Fruit fly (Drosophila melanogaster) whole organism, embryonic: ENCODE results near the gene CG17778.

ENCODE experiments used
- CG11093 ChIP-seq: fragments of 200-800 bp; sonication (Bioruptor generic); IDR thresholded peaks from 3 replicates; pipeline ENCODE4 v1.3.6; 2022; ENCODE audit warnings: missing biosample characterization, missing genetic modification characterization
- CG11398 ChIP-seq: fragments of 200-800 bp; sonication (Bioruptor generic); optimal IDR thresholded peaks from 2 replicates; lab custom pipeline; 2016; ENCODE audit warnings: missing biosample characterization, missing genetic modification characterization
- CG11560 ChIP-seq: fragments of 200-800 bp; sonication (Bioruptor generic); IDR thresholded peaks from 3 replicates; pipeline ENCODE4 v1.3.6; 2022; ENCODE audit warnings: missing biosample characterization, missing genetic modification characterization
- CG15011 ChIP-seq: fragments of 200-800 bp; sonication (Bioruptor generic); optimal IDR thresholded peaks from 3 replicates; lab custom pipeline; 2018; ENCODE audit warnings: missing biosample characterization, mild to moderate bottlenecking, missing genetic modification characterization
- CG15601 ChIP-seq: fragments of 200-800 bp; sonication (Bioruptor generic); optimal IDR thresholded peaks from 3 replicates; lab custom pipeline; 2019; ENCODE audit warnings: missing biosample characterization, mild to moderate bottlenecking, missing genetic modification characterization, moderate library complexity
- CG17361 ChIP-seq: fragments of 200-800 bp; sonication (Bioruptor generic); IDR thresholded peaks from 3 replicates; pipeline ENCODE4 v1.3.6; 2022; ENCODE audit warnings: missing biosample characterization, missing genetic modification characterization
- CG17829 ChIP-seq: fragments of 200-800 bp; optimal IDR thresholded peaks from 2 replicates; lab custom pipeline; 2019; ENCODE audit warnings: missing biosample characterization, mild to moderate bottlenecking, missing genetic modification characterization, moderate library complexity
- CG31388 ChIP-seq: fragments of 200-800 bp; sonication (Bioruptor generic); optimal IDR thresholded peaks from 2 replicates; lab custom pipeline; 2016; ENCODE audit warnings: missing biosample characterization, missing genetic modification characterization
- CG31441 ChIP-seq: fragments of 200-800 bp; sonication (Bioruptor generic); IDR thresholded peaks from 2 replicates; pipeline ENCODE4 v1.3.6; 2022; ENCODE audit warnings: missing biosample characterization, missing genetic modification characterization
- CG43689 ChIP-seq: fragments of 200-800 bp; sonication (Bioruptor generic); IDR thresholded peaks from 2 replicates; pipeline ENCODE4 v1.3.6; 2022; ENCODE audit warnings: missing biosample characterization, missing genetic modification characterization
- CG4617 ChIP-seq: fragments of 200-800 bp; sonication (Bioruptor generic); optimal IDR thresholded peaks from 3 replicates; lab custom pipeline; 2016; ENCODE audit warnings: missing biosample characterization, missing genetic modification characterization, borderline replicate concordance
- CG4730 ChIP-seq: fragments of 200-800 bp; sonication (Bioruptor generic); IDR thresholded peaks from 2 replicates; pipeline ENCODE4 v1.3.6; 2022; ENCODE audit warnings: missing biosample characterization, missing genetic modification characterization
- CG5180 ChIP-seq: fragments of 200-800 bp; sonication (Bioruptor generic); optimal IDR thresholded peaks from 3 replicates; lab custom pipeline; 2017; ENCODE audit warnings: missing biosample characterization, missing genetic modification characterization, mild to moderate bottlenecking, moderate library complexity, missing genetic modification reagents
- CG7963 ChIP-seq: fragments of 200-800 bp; sonication (Bioruptor generic); IDR thresholded peaks from 3 replicates; pipeline ENCODE4 v1.3.6; 2022; ENCODE audit warnings: missing biosample characterization, missing genetic modification characterization; ENCODE audit not compliant: partially characterized antibody
- CG8388 ChIP-seq: fragments of 200-800 bp; sonication (Bioruptor generic); optimal IDR thresholded peaks from 2 replicates; lab custom pipeline; 2019; ENCODE audit warnings: missing biosample characterization, mild to moderate bottlenecking, missing genetic modification characterization, moderate library complexity
- CG9727 ChIP-seq: fragments of 200-800 bp; sonication (Bioruptor generic); optimal IDR thresholded peaks from 3 replicates; lab custom pipeline; 2017; ENCODE audit warnings: missing biosample characterization, mild to moderate bottlenecking, missing genetic modification characterization
- Chrac-16 ChIP-seq: fragments of 200-800 bp; sonication (Bioruptor generic); optimal IDR thresholded peaks from 3 replicates; lab custom pipeline; 2016; ENCODE audit warnings: missing biosample characterization, missing genetic modification characterization
- Dip2 ChIP-seq: fragments of 200-800 bp; sonication (Bioruptor generic); IDR thresholded peaks from 2 replicates; pipeline ENCODE4 v1.3.6; 2022; ENCODE audit warnings: missing biosample characterization, missing genetic modification characterization
- Dll ChIP-seq: fragments of 200-800 bp; sonication (Bioruptor generic); IDR thresholded peaks from 4 replicates; pipeline ENCODE4 v1.3.6; 2022; ENCODE audit warnings: missing biosample characterization, missing genetic modification characterization; ENCODE audit not compliant: partially characterized antibody
- Doc3 ChIP-seq: fragments of 200-800 bp; sonication (Bioruptor generic); IDR thresholded peaks from 3 replicates; pipeline ENCODE4 v1.3.6; 2022; ENCODE audit warnings: missing biosample characterization, missing genetic modification characterization; ENCODE audit not compliant: partially characterized antibody
- Dref ChIP-seq: fragments of 200-800 bp; sonication (Bioruptor generic); IDR thresholded peaks from 2 replicates; pipeline ENCODE4 v1.3.6; 2022; ENCODE audit warnings: missing biosample characterization, missing genetic modification characterization
- Hey ChIP-seq: fragments of 200-800 bp; sonication (Bioruptor generic); optimal IDR thresholded peaks from 3 replicates; lab custom pipeline; 2018; ENCODE audit warnings: missing biosample characterization, mild to moderate bottlenecking, missing genetic modification characterization
- Hr51 ChIP-seq, 2 experiments: fragments of 200-800 bp; sonication (Bioruptor generic); optimal IDR thresholded peaks; 2 replicates in 1 of 2; 3 replicates in 1 of 2; lab custom pipeline; 2016 to 2018; ENCODE audit warnings: missing biosample characterization in 2 of 2, missing genetic modification characterization in 2 of 2, mild to moderate bottlenecking in 1 of 2, moderate library complexity in 1 of 2
- Hsf ChIP-seq: fragments of 200-800 bp; sonication (Bioruptor generic); optimal IDR thresholded peaks from 3 replicates; lab custom pipeline; 2016; ENCODE audit warnings: missing biosample characterization, missing genetic modification characterization
- Max ChIP-seq: fragments of 200-800 bp; sonication (Bioruptor generic); optimal IDR thresholded peaks from 2 replicates; lab custom pipeline; 2016; ENCODE audit warnings: missing biosample characterization, mild to moderate bottlenecking, missing genetic modification characterization
- Neu2 ChIP-seq: fragments of 200-800 bp; sonication (Bioruptor generic); optimal IDR thresholded peaks from 3 replicates; lab custom pipeline; 2016; ENCODE audit warnings: missing biosample characterization, missing genetic modification characterization, borderline replicate concordance
- Opbp ChIP-seq: fragments of 200-800 bp; sonication (Bioruptor generic); IDR thresholded peaks from 3 replicates; pipeline ENCODE4 v1.3.6; 2022; ENCODE audit warnings: missing biosample characterization, missing genetic modification characterization; ENCODE audit not compliant: partially characterized antibody
- Spps ChIP-seq: fragments of 200-800 bp; sonication (Bioruptor generic); optimal IDR thresholded peaks from 2 replicates; lab custom pipeline; 2018; ENCODE audit warnings: missing biosample characterization, mild to moderate bottlenecking, missing genetic modification characterization
- Xbp1 ChIP-seq: fragments of 200-800 bp; sonication (Bioruptor generic); optimal IDR thresholded peaks from 3 replicates; lab custom pipeline; 2016; ENCODE audit warnings: missing biosample characterization, mild to moderate bottlenecking, missing genetic modification characterization
- bcd ChIP-seq: fragments of 200-800 bp; sonication (Bioruptor generic); optimal IDR thresholded peaks from 2 replicates; lab custom pipeline; 2017; ENCODE audit warnings: missing biosample characterization, mild to moderate bottlenecking, missing genetic modification characterization
- bsh ChIP-seq, 2 experiments: fragments of 200-800 bp; sonication (Bioruptor generic); optimal IDR thresholded peaks; 2 replicates each; lab custom pipeline; 2017 to 2018; ENCODE audit warnings: mild to moderate bottlenecking in 2 of 2, missing biosample characterization in 2 of 2, missing genetic modification characterization in 2 of 2, moderate library complexity in 1 of 2
- cwo ChIP-seq: fragments of 200-800 bp; sonication (Bioruptor generic); optimal IDR thresholded peaks from 3 replicates; lab custom pipeline; 2017; ENCODE audit warnings: missing biosample characterization, missing genetic modification characterization, mild to moderate bottlenecking, moderate library complexity, missing genetic modification reagents
- exex ChIP-seq: fragments of 200-800 bp; sonication (Bioruptor generic); optimal IDR thresholded peaks from 4 replicates; lab custom pipeline; 2018; ENCODE audit warnings: missing biosample characterization, mild to moderate bottlenecking, missing genetic modification characterization, moderate library complexity
- fd96Cb ChIP-seq: fragments of 200-800 bp; sonication (Bioruptor generic); optimal IDR thresholded peaks from 2 replicates; lab custom pipeline; 2018; ENCODE audit warnings: missing biosample characterization, mild to moderate bottlenecking, missing genetic modification characterization, moderate library complexity
- gem ChIP-seq: fragments of 200-800 bp; sonication (Bioruptor generic); optimal IDR thresholded peaks from 2 replicates; lab custom pipeline; 2019; ENCODE audit warnings: missing biosample characterization, mild to moderate bottlenecking, missing genetic modification characterization, moderate library complexity
- gsb ChIP-seq: fragments of 200-800 bp; sonication (Bioruptor generic); IDR thresholded peaks from 2 replicates; pipeline ENCODE4 v1.3.6; 2022; ENCODE audit warnings: missing biosample characterization, missing genetic modification characterization
- gsb-n ChIP-seq: fragments of 200-800 bp; sonication (Bioruptor generic); optimal IDR thresholded peaks from 3 replicates; lab custom pipeline; 2018; ENCODE audit warnings: missing biosample characterization, mild to moderate bottlenecking, missing genetic modification characterization
- her ChIP-seq: fragments of 200-800 bp; sonication (Bioruptor generic); optimal IDR thresholded peaks from 2 replicates; lab custom pipeline; 2016; ENCODE audit warnings: missing biosample characterization, missing genetic modification characterization
- lab ChIP-seq: fragments of 200-800 bp; sonication (Bioruptor generic); optimal IDR thresholded peaks from 3 replicates; lab custom pipeline; 2017; ENCODE audit warnings: missing biosample characterization, missing genetic modification characterization, mild to moderate bottlenecking, moderate library complexity, missing genetic modification reagents
- mld ChIP-seq: fragments of 200-800 bp; sonication (Bioruptor generic); IDR thresholded peaks from 3 replicates; pipeline ENCODE4 v1.3.6; 2022; ENCODE audit warnings: missing biosample characterization, missing genetic modification characterization; ENCODE audit not compliant: partially characterized antibody
- org-1 ChIP-seq: fragments of 200-800 bp; sonication (Bioruptor generic); optimal IDR thresholded peaks from 2 replicates; lab custom pipeline; 2017; ENCODE audit warnings: missing biosample characterization, missing genetic modification characterization
- sens ChIP-seq: fragments of 200-800 bp; sonication (Bioruptor generic); peaks from one replicate; lab custom pipeline; 2016; ENCODE audit warnings: missing biosample characterization, missing genetic modification characterization
- sqz ChIP-seq: fragments of 200-800 bp; sonication (Bioruptor generic); optimal IDR thresholded peaks from 3 replicates; lab custom pipeline; 2018; ENCODE audit warnings: missing biosample characterization, mild to moderate bottlenecking, missing genetic modification characterization
- sr ChIP-seq: fragments of 200-800 bp; sonication (Bioruptor generic); IDR thresholded peaks from 3 replicates; pipeline ENCODE4 v1.3.6; 2022; ENCODE audit warnings: missing biosample characterization, missing genetic modification characterization
- twi ChIP-seq: fragments of 200-800 bp; optimal IDR thresholded peaks from 2 replicates; lab custom pipeline; 2019; ENCODE audit warnings: missing biosample characterization, mild to moderate bottlenecking, missing genetic modification characterization, moderate library complexity
- vvl ChIP-seq: fragments of 200-800 bp; sonication (Bioruptor generic); IDR thresholded peaks from 2 replicates; pipeline ENCODE4 v1.3.6; 2022; ENCODE audit warnings: missing biosample characterization, missing genetic modification characterization
- wek ChIP-seq: fragments of 200-800 bp; sonication (Bioruptor generic); optimal IDR thresholded peaks from 3 replicates; lab custom pipeline; 2018; ENCODE audit warnings: missing biosample characterization, mild to moderate bottlenecking, missing genetic modification characterization, moderate library complexity
- zfh1 ChIP-seq: fragments of 200-800 bp; sonication (Bioruptor generic); IDR thresholded peaks from 3 replicates; pipeline ENCODE4 v1.3.6; 2022; ENCODE audit warnings: missing biosample characterization, missing genetic modification characterization

The CG17778 gene

DNA sequence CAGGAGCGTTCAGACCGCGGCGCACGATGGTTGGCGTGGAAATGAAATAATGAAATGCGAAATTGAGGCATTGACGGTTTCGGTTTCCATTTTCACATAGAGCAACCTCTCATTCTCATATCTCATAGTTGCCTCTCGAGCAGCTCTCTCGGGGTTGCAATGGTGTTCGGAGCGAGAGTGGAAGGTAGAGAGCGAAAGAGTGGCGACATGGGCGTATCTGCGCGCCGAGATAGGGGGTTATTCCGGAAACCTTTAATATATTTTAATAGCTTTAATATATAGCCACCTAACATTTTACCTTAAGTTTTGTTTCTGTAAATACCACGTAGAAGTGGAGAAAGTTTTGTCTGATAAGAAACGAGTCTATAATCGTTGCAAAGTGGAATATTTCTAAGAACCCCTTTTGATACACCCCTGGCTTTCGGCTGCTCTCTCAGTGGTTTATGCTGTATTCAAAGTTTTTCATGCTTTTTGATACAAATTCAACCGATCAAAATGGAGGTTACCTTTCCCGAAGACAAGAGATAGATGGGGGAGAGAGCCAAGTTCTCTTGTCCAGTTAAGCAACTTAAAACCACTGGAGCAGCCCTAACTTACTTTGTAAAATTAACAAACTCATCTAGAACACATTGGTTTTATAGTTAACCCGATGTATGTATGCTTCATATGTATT, 28.9 kb downstream of the CG17778 start, which contains the start of gene elav (continued):
- peak; percentile 87; the same call in 2 of the 3 replicates for TF ChIP-seq sr
- TF ChIP-seq CG17361: peak; percentile 98
- TF ChIP-seq her (GFP tag; lab: Kevin White, UChicago): peak; percentile 91
- TF ChIP-seq zfh1: peak; percentile 98
- peak; percentile 91 for TF ChIP-seq CG11560 (tag; lab: Robert Waterston, UW)
- peak; percentile 81 for TF ChIP-seq CG11398
- peak; percentile 89 for TF ChIP-seq wek (GFP tag; lab: Kevin White, UChicago)
- peak; percentile 99 for TF ChIP-seq Hsf (GFP tag; lab: Kevin White, UChicago)
- peak; percentile 98 for TF ChIP-seq cwo
- peak; percentile 98 to 99 for TF ChIP-seq Hr51 (GFP tag; optimal IDR thresholded peaks at IDR 0.05; lab: Kevin White, UChicago)
- peak; percentile 100 for TF ChIP-seq sens (GFP tag; lab: Kevin White, UChicago)
- TF ChIP-seq sqz: peak; percentile 98
- TF ChIP-seq CG11093: peak; percentile 97
- TF ChIP-seq org-1 (GFP tag; lab: Kevin White, UChicago): peak; percentile 97
- peak; percentile 95 to 99 for TF ChIP-seq bsh (GFP tag; optimal IDR thresholded peaks at IDR 0.05; lab: Kevin White, UChicago)
- TF ChIP-seq CG31441 (GFP tag; lab: Robert Waterston, UW): peak; percentile 99
- TF ChIP-seq CG15601 (tag; lab: Kevin White, UChicago): peak; percentile 98
- TF ChIP-seq exex: peak; percentile 95
- TF ChIP-seq Dll (GFP tag; lab: Robert Waterston, UW): 0 out of 4 replicates have a peak, but pooled peaks have one; percentile 23
- TF ChIP-seq CG9727 (GFP tag; lab: Kevin White, UChicago): peak; percentile 99
- peak; percentile 98 for TF ChIP-seq CG8388 (GFP tag; lab: Kevin White, UChicago)
- TF ChIP-seq CG4730 (GFP tag; lab: Robert Waterston, UW): peak; percentile 97
- TF ChIP-seq Dref: peak; percentile 44
- TF ChIP-seq mld (GFP tag; lab: Robert Waterston, UW): no peak
- peak; percentile 97 for TF ChIP-seq twi (tag; lab: Kevin White, UChicago)
- TF ChIP-seq fd96Cb (tag; lab: Kevin White, UChicago): peak; percentile 98
- peak; percentile 98 for TF ChIP-seq gsb-n (tag; lab: Kevin White, UChicago)
- peak; percentile 97 for TF ChIP-seq Max (GFP tag; lab: Kevin White, UChicago)
- TF ChIP-seq vvl (GFP tag; lab: Robert Waterston, UW): peak; percentile 99
- TF ChIP-seq CG7963 (GFP tag; lab: Robert Waterston, UW): no peak
- peak; percentile 93 for TF ChIP-seq CG43689 (GFP tag; lab: Robert Waterston, UW)
- TF ChIP-seq Hey (tag; lab: Kevin White, UChicago): peak; percentile 95
- TF ChIP-seq Doc3 (GFP tag; lab: Robert Waterston, UW): 0 out of 3 replicates have a peak, but pooled peaks have one; percentile 30
- peak; percentile 99 for TF ChIP-seq lab
- peak; percentile 78 for TF ChIP-seq Dip2 (GFP tag; lab: Robert Waterston, UW)
- peak; percentile 98 for TF ChIP-seq CG15011 (GFP tag; lab: Kevin White, UChicago)
- peak; percentile 94 for TF ChIP-seq CG4617 (GFP tag; lab: Kevin White, UChicago)
- peak; percentile 93 for TF ChIP-seq CG5180 (GFP tag; lab: Kevin White, UChicago)
- peak; percentile 99 for TF ChIP-seq Xbp1 (GFP tag; lab: Kevin White, UChicago)
- TF ChIP-seq gem (tag; lab: Kevin White, UChicago): peak; percentile 99
- peak; percentile 99 for TF ChIP-seq CG17829 (tag; lab: Kevin White, UChicago)
- peak; percentile 98 for TF ChIP-seq gsb (GFP tag; lab: Robert Waterston, UW)
- TF ChIP-seq CG31388 (GFP tag; lab: Kevin White, UChicago): peak; percentile 92
- TF ChIP-seq Chrac-16 (GFP tag; lab: Kevin White, UChicago): peak; percentile 99
- TF ChIP-seq bcd (GFP tag; lab: Kevin White, UChicago): peak; percentile 98
- no peak for TF ChIP-seq Opbp (GFP tag; lab: Robert Waterston, UW)
- peak; percentile 97 for TF ChIP-seq Spps (tag; lab: Kevin White, UChicago)
- peak; percentile 79 for TF ChIP-seq Neu2 (GFP tag; lab: Kevin White, UChicago)
